Worm (Caenorhabditis elegans): ENCODE results near the gene F19F10.11.

DNA sequence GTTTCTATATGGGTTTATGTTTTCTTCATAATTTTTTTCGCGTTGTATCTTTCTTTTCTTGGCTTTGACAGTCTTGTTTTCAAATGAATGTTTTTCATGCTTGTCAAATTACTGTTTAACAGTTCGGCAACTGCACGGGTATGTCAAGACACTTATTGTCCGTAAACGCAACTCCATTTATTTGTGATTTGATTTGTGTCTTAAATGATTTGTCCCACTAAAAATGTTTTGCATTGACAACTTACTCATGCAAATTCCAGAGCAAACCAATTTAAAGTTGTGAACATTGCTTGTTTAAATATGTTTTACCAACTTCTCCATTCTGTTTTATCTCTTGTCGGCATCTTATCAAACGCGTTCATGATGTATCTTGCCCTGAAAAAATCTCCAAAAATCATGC, 44.2 kb upstream of the F19F10.11 start, which contains the start of gene srd-25:
- TF ChIP-seq unc-62 (GFP tag; optimal IDR thresholded peaks at IDR 0.05) (no peak), fkh-10 (GFP tag; optimal IDR thresholded peaks at IDR 0.05) (no peak), ama-1 (optimal IDR thresholded peaks at IDR 0.05) (no peak), tbx-2 (tag; optimal IDR thresholded peaks at IDR 0.05) (no peak)
